Worm (Caenorhabditis elegans) whole organism, L3 larva: ENCODE results near the gene F54H12.2.

ENCODE experiments used
- R02D3.7 ChIP-seq: fragments of 150-350 bp; optimal IDR thresholded peaks from 2 replicates; lab custom pipeline; 2014; ENCODE audit warnings: missing biosample characterization, missing genetic modification characterization
- ZK546.5 ChIP-seq: sonication (generic microtip); optimal IDR thresholded peaks from 2 replicates; lab custom pipeline; 2017; ENCODE audit warnings: missing biosample characterization, missing genetic modification characterization
- aly-2 ChIP-seq: fragments of 150-350 bp; optimal IDR thresholded peaks from 2 replicates; lab custom pipeline; 2014; ENCODE audit warnings: missing biosample characterization, missing genetic modification characterization
- ama-1 ChIP-seq: fragments of 150-350 bp; optimal IDR thresholded peaks from 2 replicates; lab custom pipeline; 2018
- ceh-16 ChIP-seq: sonication (generic microtip); optimal IDR thresholded peaks from 2 replicates; lab custom pipeline; 2017; ENCODE audit warnings: missing biosample characterization, missing genetic modification characterization
- ceh-28 ChIP-seq: fragments of 150-350 bp; optimal IDR thresholded peaks from 2 replicates; lab custom pipeline; 2014; ENCODE audit warnings: missing biosample characterization, missing genetic modification reagents, missing genetic modification characterization
- ceh-82 ChIP-seq: fragments of 150-350 bp; optimal IDR thresholded peaks from 2 replicates; lab custom pipeline; 2014; ENCODE audit warnings: missing biosample characterization, missing genetic modification characterization
- ceh-9 ChIP-seq: sonication (generic microtip); optimal IDR thresholded peaks from 2 replicates; lab custom pipeline; 2018; ENCODE audit warnings: missing biosample characterization, missing genetic modification characterization
- daf-12 ChIP-seq: fragments of 150-350 bp; optimal IDR thresholded peaks from 2 replicates; lab custom pipeline; 2014; ENCODE audit warnings: missing biosample characterization, missing genetic modification reagents, missing genetic modification characterization
- egl-27 ChIP-seq: sonication (generic microtip); optimal IDR thresholded peaks from 4 replicates; lab custom pipeline; 2017; ENCODE audit warnings: missing biosample characterization, missing genetic modification reagents, missing genetic modification characterization
- egl-5 ChIP-seq: fragments of 150-350 bp; optimal IDR thresholded peaks from 2 replicates; lab custom pipeline; 2017; ENCODE audit warnings: missing biosample characterization, missing genetic modification reagents, missing genetic modification characterization, inconsistent platforms
- elt-1 ChIP-seq: fragments of 150-350 bp; optimal IDR thresholded peaks from 2 replicates; lab custom pipeline; 2014; ENCODE audit warnings: missing biosample characterization, missing genetic modification characterization
- elt-2 ChIP-seq: sonication (generic microtip); optimal IDR thresholded peaks from 2 replicates; lab custom pipeline; 2016; ENCODE audit warnings: missing genetic modification reagents, mild to moderate bottlenecking, missing genetic modification characterization, missing compliant biosample characterization
- elt-3 ChIP-seq, 3 experiments: fragments of 150-350 bp in 1 of 3; sonication (generic microtip) in 2 of 3; optimal IDR thresholded peaks; 2 replicates in 2 of 3; 4 replicates in 1 of 3; lab custom pipeline; 2014 to 2017; ENCODE audit warnings: missing biosample characterization in 3 of 3, missing genetic modification characterization in 3 of 3
- eor-1 ChIP-seq, 2 experiments: fragments of 150-350 bp; optimal IDR thresholded peaks; 2 replicates each; lab custom pipeline; 2014 to 2018; ENCODE audit warnings: missing biosample characterization in 2 of 2, missing genetic modification characterization in 2 of 2
- fkh-10 ChIP-seq: sonication (generic microtip); optimal IDR thresholded peaks from 2 replicates; lab custom pipeline; 2017; ENCODE audit warnings: missing biosample characterization, missing genetic modification reagents, missing genetic modification characterization
- fkh-2 ChIP-seq: fragments of 150-350 bp; optimal IDR thresholded peaks from 2 replicates; lab custom pipeline; 2014; ENCODE audit warnings: missing biosample characterization, missing genetic modification reagents, missing genetic modification characterization
- fos-1 ChIP-seq: fragments of 150-350 bp; optimal IDR thresholded peaks from 2 replicates; lab custom pipeline; 2014; ENCODE audit warnings: missing biosample characterization, missing genetic modification characterization
- hmg-11 ChIP-seq: sonication (generic microtip); optimal IDR thresholded peaks from 2 replicates; lab custom pipeline; 2016; ENCODE audit warnings: missing genetic modification characterization, missing compliant biosample characterization
- jun-1 ChIP-seq: fragments of 150-350 bp; optimal IDR thresholded peaks from 2 replicates; lab custom pipeline; 2014; ENCODE audit warnings: missing biosample characterization, missing genetic modification reagents, missing genetic modification characterization
- lin-15B ChIP-seq: fragments of 150-350 bp; optimal IDR thresholded peaks from 2 replicates; lab custom pipeline; 2014; ENCODE audit warnings: missing biosample characterization, missing genetic modification characterization
- lin-39 ChIP-seq: fragments of 150-350 bp; optimal IDR thresholded peaks from 2 replicates; lab custom pipeline; 2018; ENCODE audit warnings: missing biosample characterization, missing genetic modification reagents, missing genetic modification characterization
- lsy-12 ChIP-seq: sonication (generic microtip); optimal IDR thresholded peaks from 2 replicates; lab custom pipeline; 2016; ENCODE audit warnings: mild to moderate bottlenecking, missing genetic modification characterization, missing compliant biosample characterization
- mdl-1 ChIP-seq: fragments of 150-350 bp; optimal IDR thresholded peaks from 2 replicates; lab custom pipeline; 2014; ENCODE audit warnings: missing biosample characterization, missing genetic modification characterization
- mml-1 ChIP-seq: fragments of 150-350 bp; sonication (generic microtip); optimal IDR thresholded peaks from 3 replicates; lab custom pipeline; 2014; ENCODE audit warnings: missing biosample characterization, missing genetic modification characterization
- nfya-1 ChIP-seq: sonication (generic microtip); optimal IDR thresholded peaks from 2 replicates; lab custom pipeline; 2017; ENCODE audit warnings: missing genetic modification characterization, mild to moderate bottlenecking, missing compliant biosample characterization, antibody characterized with exemption, moderate library complexity; ENCODE audit not compliant: insufficient read depth
- nhr-11 ChIP-seq: fragments of 150-350 bp; optimal IDR thresholded peaks from 2 replicates; lab custom pipeline; 2014; ENCODE audit warnings: missing biosample characterization, missing genetic modification characterization
- nhr-12 ChIP-seq: fragments of 150-350 bp; optimal IDR thresholded peaks from 2 replicates; lab custom pipeline; 2014; ENCODE audit warnings: missing biosample characterization, missing genetic modification characterization
- nhr-23 ChIP-seq: fragments of 150-350 bp; optimal IDR thresholded peaks from 2 replicates; lab custom pipeline; 2014; ENCODE audit warnings: missing biosample characterization, missing genetic modification reagents, missing genetic modification characterization
- nhr-237 ChIP-seq: fragments of 150-350 bp; optimal IDR thresholded peaks from 2 replicates; lab custom pipeline; 2014; ENCODE audit warnings: missing biosample characterization, missing genetic modification characterization
- nhr-25 ChIP-seq: sonication (generic microtip); optimal IDR thresholded peaks from 2 replicates; lab custom pipeline; 2017; ENCODE audit warnings: missing biosample characterization, missing genetic modification characterization
- nhr-28 ChIP-seq: fragments of 150-350 bp; optimal IDR thresholded peaks from 2 replicates; lab custom pipeline; 2014; ENCODE audit warnings: missing biosample characterization, missing genetic modification characterization
- nhr-43 ChIP-seq: sonication (generic microtip); optimal IDR thresholded peaks from 2 replicates; lab custom pipeline; 2016; ENCODE audit warnings: mild to moderate bottlenecking, missing genetic modification characterization, missing compliant biosample characterization; ENCODE audit not compliant: poor library complexity, severe bottlenecking
- nhr-67 ChIP-seq: fragments of 150-350 bp; optimal IDR thresholded peaks from 2 replicates; lab custom pipeline; 2014; ENCODE audit warnings: missing biosample characterization, missing genetic modification characterization
- nhr-76 ChIP-seq: fragments of 150-350 bp; sonication (generic microtip); optimal IDR thresholded peaks from 5 replicates; lab custom pipeline; 2014; ENCODE audit warnings: missing biosample characterization, missing genetic modification characterization
- nhr-77 ChIP-seq: fragments of 150-350 bp; optimal IDR thresholded peaks from 2 replicates; lab custom pipeline; 2014; ENCODE audit warnings: missing biosample characterization, missing genetic modification characterization
- pha-4 ChIP-seq: fragments of 150-350 bp; optimal IDR thresholded peaks from 2 replicates; lab custom pipeline; 2014; ENCODE audit warnings: missing biosample characterization, missing genetic modification reagents, missing genetic modification characterization
- pqm-1 ChIP-seq: fragments of 150-350 bp; optimal IDR thresholded peaks from 2 replicates; lab custom pipeline; 2017; ENCODE audit warnings: missing biosample characterization, missing genetic modification characterization, inconsistent platforms
- sea-2 ChIP-seq: fragments of 150-350 bp; sonication (generic microtip); optimal IDR thresholded peaks from 4 replicates; lab custom pipeline; 2014; ENCODE audit warnings: missing biosample characterization, missing genetic modification reagents, missing genetic modification characterization
- skn-1 ChIP-seq: fragments of 150-350 bp; optimal IDR thresholded peaks from 2 replicates; lab custom pipeline; 2014; ENCODE audit warnings: missing biosample characterization, missing genetic modification characterization
- snpc-4 ChIP-seq: fragments of 150-350 bp; optimal IDR thresholded peaks from 2 replicates; lab custom pipeline; 2014; ENCODE audit warnings: missing biosample characterization, missing genetic modification characterization
- tbx-2 ChIP-seq: sonication (generic microtip); optimal IDR thresholded peaks from 2 replicates; lab custom pipeline; 2016; ENCODE audit warnings: mild to moderate bottlenecking, missing genetic modification characterization, missing compliant biosample characterization
- unc-39 ChIP-seq: sonication (generic microtip); optimal IDR thresholded peaks from 4 replicates; lab custom pipeline; 2017; ENCODE audit warnings: missing biosample characterization, missing genetic modification characterization
- unc-62 ChIP-seq: fragments of 150-350 bp; sonication (generic microtip); optimal IDR thresholded peaks from 4 replicates; lab custom pipeline; 2014; ENCODE audit warnings: missing biosample characterization, missing genetic modification reagents, missing genetic modification characterization
- zag-1 ChIP-seq: fragments of 150-350 bp; optimal IDR thresholded peaks from 2 replicates; lab custom pipeline; 2014; ENCODE audit warnings: missing biosample characterization, missing genetic modification characterization
- ztf-11 ChIP-seq: fragments of 150-350 bp; optimal IDR thresholded peaks from 2 replicates; lab custom pipeline; 2014; ENCODE audit warnings: missing biosample characterization, missing genetic modification characterization
- ztf-4 ChIP-seq: fragments of 150-350 bp; optimal IDR thresholded peaks from 2 replicates; lab custom pipeline; 2014; ENCODE audit warnings: missing biosample characterization, missing genetic modification characterization

Gene F54H12.2

ce11 chrIII:7973201-7973767, 8.9 kb downstream of the F54H12.2 start, which contains the start of the genes eef-1B.1 and aco-2:
Gene eef-1B.1 (minus strand): TSS chrIII:7973386.
Gene aco-2 (plus strand): TSS chrIII:7973717.
- TF ChIP-seq skn-1 (tag; lab: Kevin White, UChicago): peak; percentile 85
- TF ChIP-seq ceh-28: peak; percentile 75
- TF ChIP-seq pha-4: peak; percentile 96
- TF ChIP-seq ceh-82: peak; percentile 73
- peak; percentile 37 for TF ChIP-seq aly-2 (tag; lab: Kevin White, UChicago)
- TF ChIP-seq fkh-10 (GFP tag; lab: Kevin White, UChicago): peak; percentile 54
- TF ChIP-seq R02D3.7: peak; percentile 85
- no peak for TF ChIP-seq eor-1 (tag; optimal IDR thresholded peaks at IDR 0.05; lab: Kevin White, UChicago)
- TF ChIP-seq lsy-12 (tag; lab: Kevin White, UChicago): peak; percentile 91
- TF ChIP-seq hmg-11 (tag; lab: Kevin White, UChicago): peak; percentile 92
- no peak for TF ChIP-seq mml-1 (tag; lab: Kevin White, UChicago)
- TF ChIP-seq jun-1: peak; percentile 89
- TF ChIP-seq ztf-11 (tag; lab: Kevin White, UChicago): no peak
- TF ChIP-seq fkh-2 (tag; lab: Kevin White, UChicago): no peak
- TF ChIP-seq nhr-23 (tag; lab: Kevin White, UChicago): peak; percentile 98
- no peak for TF ChIP-seq ceh-9 (tag; lab: Kevin White, UChicago)
- no peak for TF ChIP-seq ceh-16 (tag; lab: Kevin White, UChicago)
- TF ChIP-seq elt-2 (tag; lab: Kevin White, UChicago): peak; percentile 78
- no peak for TF ChIP-seq nhr-237 (tag; lab: Kevin White, UChicago)
- peak; percentile 97 for TF ChIP-seq nhr-25 (tag; lab: Kevin White, UChicago)
- TF ChIP-seq nhr-11 (tag; lab: Kevin White, UChicago): peak; percentile 36
- TF ChIP-seq tbx-2 (tag; lab: Kevin White, UChicago): peak; percentile 72
- peak; percentile 85 for TF ChIP-seq snpc-4
- TF ChIP-seq unc-39: no peak
- TF ChIP-seq sea-2 (GFP tag; lab: Kevin White, UChicago): no peak
- no peak for TF ChIP-seq fos-1 (tag; lab: Kevin White, UChicago)
- peak; percentile 28 for TF ChIP-seq elt-1 (tag; lab: Kevin White, UChicago)
- no peak for TF ChIP-seq egl-27 (tag; lab: Kevin White, UChicago)
- TF ChIP-seq egl-5 (tag; lab: Kevin White, UChicago): peak; percentile 85
- TF ChIP-seq ztf-4 (tag; lab: Kevin White, UChicago): peak; percentile 11
- TF ChIP-seq pqm-1 (tag; lab: Kevin White, UChicago): peak; percentile 82
- peak; percentile 97 for TF ChIP-seq lin-39 (tag; lab: Kevin White, UChicago)
- TF ChIP-seq daf-12 (tag; lab: Kevin White, UChicago): no peak
- TF ChIP-seq nhr-28 (tag; lab: Kevin White, UChicago): no peak
- no peak for TF ChIP-seq elt-3 (tag; optimal IDR thresholded peaks at IDR 0.05; lab: Kevin White, UChicago)
- peak; percentile 89 for TF ChIP-seq nhr-43
- TF ChIP-seq nfya-1 (tag; lab: Kevin White, UChicago): peak; percentile 92
- TF ChIP-seq mdl-1 (tag; lab: Kevin White, UChicago): peak; percentile 45
- no peak for TF ChIP-seq nhr-77
- TF ChIP-seq nhr-76 (tag; lab: Kevin White, UChicago): no peak
- peak; percentile 95 for TF ChIP-seq lin-15B (tag; lab: Kevin White, UChicago)
- peak; percentile 86 for TF ChIP-seq ama-1
- no peak for TF ChIP-seq unc-62 (GFP tag; lab: Kevin White, UChicago)
- TF ChIP-seq ZK546.5: no peak
- TF ChIP-seq nhr-67 (tag; lab: Kevin White, UChicago): no peak
- TF ChIP-seq nhr-12: no peak
- TF ChIP-seq zag-1 (tag; lab: Kevin White, UChicago): no peak
